Worm (Caenorhabditis elegans) whole organism, L4/young adult: ENCODE measurements around the gene F13H8.8.

Experiments used
- dao-5 ChIP-seq: sonication (generic microtip); optimal IDR thresholded peaks from 2 replicates; lab custom pipeline; 2016; ENCODE audit warnings: missing genotype, missing genetic modification characterization, moderate library complexity, missing compliant biosample characterization
- him-1 ChIP-seq: sonication (generic microtip); optimal IDR thresholded peaks from 2 replicates; lab custom pipeline; 2016; ENCODE audit warnings: missing genotype, missing genetic modification reagents, missing genetic modification characterization, missing compliant biosample characterization

DNA sequence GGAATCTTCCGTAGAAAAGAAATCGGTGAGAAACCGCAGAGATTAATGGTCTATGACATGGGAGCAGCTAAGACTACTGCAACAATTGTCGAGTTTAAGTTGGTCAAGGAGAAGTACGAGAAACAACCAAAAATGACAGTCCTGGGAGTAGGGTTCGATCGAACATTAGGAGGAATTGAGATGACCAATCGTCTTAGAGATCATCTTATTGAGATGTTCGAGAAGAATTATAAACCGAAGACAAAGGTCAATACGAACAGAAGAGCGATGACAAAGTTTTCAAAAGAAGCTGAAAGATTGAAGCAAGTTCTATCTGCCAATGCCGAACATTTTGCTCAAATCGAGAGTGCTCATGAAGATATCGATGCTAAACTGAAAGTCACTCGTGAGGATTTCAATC, 19.9 kb downstream of the F13H8.8 start:
- no peak for TF ChIP-seq dao-5 (tag; lab: Kevin White, UChicago)
- TF ChIP-seq him-1 (tag; lab: Kevin White, UChicago), result no peak
